Fruit fly (Drosophila melanogaster): ENCODE data around the gene CG2150.
A peak's percentile ranks its signal among the peaks of the same experiment; 100 is the strongest.

- TF ChIP-seq psq (GFP tag; optimal IDR thresholded peaks at IDR 0.05) (peak; percentile 17), tai (GFP tag; optimal IDR thresholded peaks at IDR 0.05) (no peak), N (GFP tag; optimal IDR thresholded peaks at IDR 0.05) (no peak), usp (GFP tag; optimal IDR thresholded peaks at IDR 0.05) (no peak), foxo (GFP tag; optimal IDR thresholded peaks at IDR 0.05) (no peak), br (GFP tag; optimal IDR thresholded peaks at IDR 0.05) (no peak), pan (optimal IDR thresholded peaks at IDR 0.05) (no peak)
Measured at dm6 chr3R:31793664-31794417, 29.3 kb upstream of the CG2150 start, which contains the start of the genes Mccc1 and Acf.

All from whole organism, wandering third instar larva.